Worm (Caenorhabditis elegans): ENCODE data around the gene B0432.7.

B0432.7 gene

ce11 chrII:300977-301772, 27.4 kb upstream of the B0432.7 start, which contains the start of gene K01A2.5:
K01A2.5 (plus strand) TSS chrII:301273.
- TF ChIP-seq T22C8.4 (GFP tag; IDR thresholded peaks at IDR 0.05) (no peak), ztf-23 (GFP tag; IDR thresholded peaks at IDR 0.05) (no peak), ref-1 (GFP tag; conservative IDR thresholded peaks at IDR 0.05) (no peak), cog-1 (tag; optimal IDR thresholded peaks at IDR 0.05) (peak; percentile 22)

ce11 chrII:299684-300083, 25.9 kb upstream of the B0432.7 start, which contains the start of gene K01A2.6:
K01A2.6 (plus strand) TSS chrII:299984.
- TF ChIP-seq flt-1 (GFP tag; IDR thresholded peaks at IDR 0.05) (no peak), klf-2 (GFP tag; conservative IDR thresholded peaks at IDR 0.05) (no peak), med-1 (GFP tag; optimal IDR thresholded peaks at IDR 0.05; ENCODE audit: insufficient read depth) (no peak), tab-1 (GFP tag; IDR thresholded peaks at IDR 0.05) (no peak), ztf-23 (GFP tag; IDR thresholded peaks at IDR 0.05) (no peak), T22C8.4 (GFP tag; IDR thresholded peaks at IDR 0.05) (no peak), cog-1 (tag; optimal IDR thresholded peaks at IDR 0.05) (no peak), ztf-29 (GFP tag; IDR thresholded peaks at IDR 0.05) (no peak), ref-1 (GFP tag; conservative IDR thresholded peaks at IDR 0.05) (no peak)

- no peak for TF ChIP-seq ref-1 (GFP tag; conservative IDR thresholded peaks at IDR 0.05)
- TF ChIP-seq flt-1 (GFP tag; IDR thresholded peaks at IDR 0.05): no peak
Measured at ce11 chrII:296911-297440, 23.2 kb upstream of the B0432.7 start, which contains the start of the genes clec-117 and B0432.1. clec-117 (minus strand) TSS chrII:297011. B0432.1 (plus strand) TSS chrII:297390.

- TF ChIP-seq cog-1 (tag; optimal IDR thresholded peaks at IDR 0.05) (no peak), ztf-29 (GFP tag; IDR thresholded peaks at IDR 0.05) (no peak), T22C8.4 (GFP tag; IDR thresholded peaks at IDR 0.05) (no peak), ztf-23 (GFP tag; IDR thresholded peaks at IDR 0.05) (no peak), klf-2 (GFP tag; conservative IDR thresholded peaks at IDR 0.05) (no peak), ref-1 (GFP tag; conservative IDR thresholded peaks at IDR 0.05) (no peak), flt-1 (GFP tag; IDR thresholded peaks at IDR 0.05) (no peak), med-1 (GFP tag; optimal IDR thresholded peaks at IDR 0.05; ENCODE audit: insufficient read depth) (no peak), tab-1 (GFP tag; IDR thresholded peaks at IDR 0.05) (no peak)
Measured at ce11 chrII:294606-295005, 20.8 kb upstream of the B0432.7 start, which contains the start of gene B0432.11. B0432.11 (minus strand) TSS chrII:294706.

DNA sequence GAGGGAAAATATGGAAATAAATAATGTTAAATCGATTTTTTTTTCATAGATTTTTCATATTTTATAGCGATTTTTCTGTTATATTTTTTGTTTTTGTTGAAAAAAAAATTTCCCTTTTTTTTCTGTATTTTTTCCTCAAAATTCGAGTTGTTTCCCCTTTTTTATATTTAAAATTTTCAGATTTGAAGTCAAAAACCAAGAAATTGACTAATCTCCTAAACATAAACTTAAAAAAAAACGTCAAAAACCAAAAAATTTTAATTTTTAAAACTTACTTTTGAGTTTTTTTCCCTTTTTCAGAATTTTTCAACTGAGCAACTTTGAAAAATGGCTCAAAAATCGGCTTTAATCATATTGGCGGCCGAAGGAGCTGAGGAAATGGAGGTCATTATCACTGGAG, 16.5 kb upstream of the B0432.7 start, which contains the start of gene djr-1.1:
TSS of gene djr-1.1 (plus strand) at position 301 of the 400 bp plus-strand sequence.
- no peak for TF ChIP-seq ztf-23 (GFP tag; IDR thresholded peaks at IDR 0.05)
- TF ChIP-seq flt-1 (GFP tag; IDR thresholded peaks at IDR 0.05): no peak
- no peak for TF ChIP-seq klf-2 (GFP tag; conservative IDR thresholded peaks at IDR 0.05)
- no peak for TF ChIP-seq T22C8.4 (GFP tag; IDR thresholded peaks at IDR 0.05)
- no peak for TF ChIP-seq ref-1 (GFP tag; conservative IDR thresholded peaks at IDR 0.05)
- no peak for TF ChIP-seq med-1 (GFP tag; optimal IDR thresholded peaks at IDR 0.05; ENCODE audit: insufficient read depth)
- no peak for TF ChIP-seq tab-1 (GFP tag; IDR thresholded peaks at IDR 0.05)
- TF ChIP-seq cog-1 (tag; optimal IDR thresholded peaks at IDR 0.05): no peak
- TF ChIP-seq ztf-29 (GFP tag; IDR thresholded peaks at IDR 0.05): no peak

ce11 chrII:288705-289205, 15.0 kb upstream of the B0432.7 start, which contains the start of gene mrpl-41:
mrpl-41 (plus strand) TSS chrII:288939.
- no peak for TF ChIP-seq ztf-23 (GFP tag; IDR thresholded peaks at IDR 0.05)
- no peak for TF ChIP-seq klf-2 (GFP tag; conservative IDR thresholded peaks at IDR 0.05)
- no peak for TF ChIP-seq cog-1 (tag; optimal IDR thresholded peaks at IDR 0.05)
- TF ChIP-seq flt-1 (GFP tag; IDR thresholded peaks at IDR 0.05): no peak
- TF ChIP-seq med-1 (GFP tag; optimal IDR thresholded peaks at IDR 0.05; ENCODE audit: insufficient read depth): no peak
- TF ChIP-seq T22C8.4 (GFP tag; IDR thresholded peaks at IDR 0.05): no peak
- TF ChIP-seq tab-1 (GFP tag; IDR thresholded peaks at IDR 0.05): no peak
- TF ChIP-seq ref-1 (GFP tag; conservative IDR thresholded peaks at IDR 0.05): no peak
- no peak for TF ChIP-seq ztf-29 (GFP tag; IDR thresholded peaks at IDR 0.05)

ce11 chrII:286551-286724, 12.7 kb upstream of the B0432.7 start, which contains the start of gene misc-1:
misc-1 (plus strand) TSS chrII:286625.
- TF ChIP-seq ztf-23 (GFP tag; IDR thresholded peaks at IDR 0.05) (no peak), flt-1 (GFP tag; IDR thresholded peaks at IDR 0.05) (no peak), T22C8.4 (GFP tag; IDR thresholded peaks at IDR 0.05) (0 out of 2 replicates have a peak, but pooled peaks have one; percentile 20), cog-1 (tag; optimal IDR thresholded peaks at IDR 0.05) (no peak)

ce11 chrII:285627-286550, 12.1 kb upstream of the B0432.7 start, which contains the start of gene B0432.10:
B0432.10 (minus strand) TSS chrII:286275.
- TF ChIP-seq ztf-29 (GFP tag; IDR thresholded peaks at IDR 0.05) (no peak), cog-1 (tag; optimal IDR thresholded peaks at IDR 0.05) (peak; percentile 29)

DNA sequence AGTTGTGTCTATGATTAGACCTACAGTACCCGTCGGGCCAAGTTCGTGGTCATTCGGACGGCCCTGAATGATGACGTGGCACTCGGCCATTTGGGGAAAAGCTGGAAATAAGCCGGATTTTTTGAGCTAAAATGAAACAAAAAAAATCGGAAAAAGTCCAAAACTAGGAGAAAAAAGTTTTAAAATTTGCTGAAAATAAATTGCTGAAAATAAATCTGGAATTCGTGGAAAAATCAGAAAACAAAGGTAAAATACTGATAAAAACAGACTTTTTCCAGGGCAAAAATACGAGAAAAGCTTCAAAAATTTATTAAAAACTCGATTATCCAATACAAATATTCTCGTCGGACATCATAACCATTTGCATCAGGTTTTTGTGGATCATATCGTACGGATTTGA, 9.8 kb upstream of the B0432.7 start, which contains the start of gene B0432.9:
TSS of gene B0432.9 (minus strand) at position 101 of the 400 bp plus-strand sequence.
- TF ChIP-seq ztf-23 (GFP tag; IDR thresholded peaks at IDR 0.05) (no peak), T22C8.4 (GFP tag; IDR thresholded peaks at IDR 0.05) (no peak), ref-1 (GFP tag; conservative IDR thresholded peaks at IDR 0.05) (no peak), med-1 (GFP tag; optimal IDR thresholded peaks at IDR 0.05; ENCODE audit: insufficient read depth) (no peak), ztf-29 (GFP tag; IDR thresholded peaks at IDR 0.05) (no peak), tab-1 (GFP tag; IDR thresholded peaks at IDR 0.05) (no peak), klf-2 (GFP tag; conservative IDR thresholded peaks at IDR 0.05) (no peak), cog-1 (tag; optimal IDR thresholded peaks at IDR 0.05) (no peak), flt-1 (GFP tag; IDR thresholded peaks at IDR 0.05) (no peak)

Measured in whole organism, midembryonic.